Worm (Caenorhabditis elegans) whole organism, late embryonic: ENCODE measurements around the gene F35F10.1.

Source experiments
- C08G9.2 ChIP-seq: sonication (generic microtip); optimal IDR thresholded peaks from 2 replicates; lab custom pipeline; 2016; ENCODE audit warnings: mild to moderate bottlenecking, missing genetic modification characterization, moderate library complexity, missing compliant biosample characterization
- F13H6.1 ChIP-seq: sonication (generic microtip); optimal IDR thresholded peaks from 2 replicates; lab custom pipeline; 2016; ENCODE audit warnings: missing genetic modification characterization, missing compliant biosample characterization
- K09A11.1 ChIP-seq: sonication (generic microtip); optimal IDR thresholded peaks from 2 replicates; lab custom pipeline; 2017; ENCODE audit warnings: antibody characterized with exemption, mild to moderate bottlenecking, missing genetic modification characterization, missing compliant biosample characterization; ENCODE audit not compliant: insufficient read depth
- T23F11.4 ChIP-seq: fragments of 200-800 bp; sonication (Bioruptor generic); optimal IDR thresholded peaks from 2 replicates; lab custom pipeline; 2018; ENCODE audit warnings: mild to moderate bottlenecking, missing genetic modification characterization, missing compliant biosample characterization
- Y22D7AL.16 ChIP-seq: sonication (generic microtip); optimal IDR thresholded peaks from 2 replicates; lab custom pipeline; 2016; ENCODE audit warnings: missing genetic modification characterization, missing compliant biosample characterization
- ahr-1 ChIP-seq: sonication (generic microtip); optimal IDR thresholded peaks from 2 replicates; lab custom pipeline; 2016; ENCODE audit warnings: missing genetic modification characterization, missing compliant biosample characterization
- ama-1 ChIP-seq: fragments of 150-350 bp; optimal IDR thresholded peaks from 2 replicates; lab custom pipeline; 2014
- ceh-14 ChIP-seq: sonication (generic microtip); optimal IDR thresholded peaks from 2 replicates; lab custom pipeline; 2016; ENCODE audit warnings: missing genotype, missing genetic modification characterization, missing compliant biosample characterization
- ceh-18 ChIP-seq: sonication (generic microtip); optimal IDR thresholded peaks from 2 replicates; lab custom pipeline; 2016; ENCODE audit warnings: missing genetic modification characterization, missing compliant biosample characterization
- ceh-2 ChIP-seq: sonication (generic microtip); optimal IDR thresholded peaks from 2 replicates; lab custom pipeline; 2016; ENCODE audit warnings: missing genotype, missing genetic modification characterization, missing compliant biosample characterization
- ceh-31 ChIP-seq: sonication (generic microtip); optimal IDR thresholded peaks from 2 replicates; lab custom pipeline; 2016; ENCODE audit warnings: missing genetic modification characterization, missing compliant biosample characterization
- ceh-34 ChIP-seq: sonication (generic microtip); optimal IDR thresholded peaks from 2 replicates; lab custom pipeline; 2016; ENCODE audit warnings: mild to moderate bottlenecking, missing genetic modification characterization, missing compliant biosample characterization
- ceh-9 ChIP-seq: sonication (generic microtip); optimal IDR thresholded peaks from 2 replicates; lab custom pipeline; 2016; ENCODE audit warnings: mild to moderate bottlenecking, missing genetic modification characterization, inconsistent platforms, missing compliant biosample characterization
- che-1 ChIP-seq: sonication (generic microtip); optimal IDR thresholded peaks from 2 replicates; lab custom pipeline; 2016; ENCODE audit warnings: mild to moderate bottlenecking, missing genetic modification characterization, missing compliant biosample characterization
- dmd-4 ChIP-seq: sonication (generic microtip); optimal IDR thresholded peaks from 2 replicates; lab custom pipeline; 2016; ENCODE audit warnings: borderline replicate concordance, missing genetic modification characterization, missing compliant biosample characterization
- elt-2 ChIP-seq: sonication (generic microtip); optimal IDR thresholded peaks from 2 replicates; lab custom pipeline; 2016; ENCODE audit warnings: missing genetic modification reagents, missing genetic modification characterization, missing compliant biosample characterization
- ets-4 ChIP-seq: sonication (generic microtip); optimal IDR thresholded peaks from 2 replicates; lab custom pipeline; 2016; ENCODE audit warnings: missing genetic modification characterization, missing compliant biosample characterization
- eyg-1 ChIP-seq: sonication (generic microtip); optimal IDR thresholded peaks from 2 replicates; lab custom pipeline; 2016; ENCODE audit warnings: missing genotype, missing genetic modification characterization, missing compliant biosample characterization
- fkh-10 ChIP-seq: fragments of 150-350 bp; optimal IDR thresholded peaks from 2 replicates; lab custom pipeline; 2014; ENCODE audit warnings: missing biosample characterization, missing genetic modification reagents, missing genetic modification characterization
- gmeb-2 ChIP-seq: sonication (generic microtip); optimal IDR thresholded peaks from 2 replicates; lab custom pipeline; 2016; ENCODE audit warnings: missing genetic modification characterization, inconsistent platforms, missing compliant biosample characterization
- hlh-8 ChIP-seq: sonication (generic microtip); optimal IDR thresholded peaks from 2 replicates; lab custom pipeline; 2016; ENCODE audit warnings: missing genotype, missing genetic modification characterization, missing compliant biosample characterization
- madf-2 ChIP-seq: sonication (generic microtip); optimal IDR thresholded peaks from 2 replicates; lab custom pipeline; 2017; ENCODE audit warnings: missing genetic modification characterization, missing compliant biosample characterization
- nfya-1 ChIP-seq: sonication (generic microtip); optimal IDR thresholded peaks from 2 replicates; lab custom pipeline; 2017; ENCODE audit warnings: missing genetic modification characterization, mild to moderate bottlenecking, missing compliant biosample characterization, antibody characterized with exemption, moderate library complexity
- nhr-11 ChIP-seq: fragments of 150-350 bp; optimal IDR thresholded peaks from 2 replicates; lab custom pipeline; 2014; ENCODE audit warnings: missing biosample characterization, missing genetic modification characterization
- nhr-232 ChIP-seq: sonication (generic microtip); optimal IDR thresholded peaks from 2 replicates; lab custom pipeline; 2016; ENCODE audit warnings: missing genetic modification characterization, missing compliant biosample characterization
- npax-4 ChIP-seq: sonication (generic microtip); optimal IDR thresholded peaks from 2 replicates; lab custom pipeline; 2016; ENCODE audit warnings: missing genetic modification characterization, missing compliant biosample characterization
- odd-2 ChIP-seq: sonication (generic microtip); optimal IDR thresholded peaks from 2 replicates; lab custom pipeline; 2017; ENCODE audit warnings: antibody characterized with exemption, mild to moderate bottlenecking, missing genetic modification characterization, missing compliant biosample characterization
- pat-9 ChIP-seq: fragments of 200-800 bp; sonication (Bioruptor generic); optimal IDR thresholded peaks from 2 replicates; lab custom pipeline; 2018; ENCODE audit warnings: mild to moderate bottlenecking, missing genetic modification characterization, moderate library complexity, missing compliant biosample characterization
- pha-2 ChIP-seq: sonication (generic microtip); optimal IDR thresholded peaks from 2 replicates; lab custom pipeline; 2017; ENCODE audit warnings: mild to moderate bottlenecking, missing genetic modification characterization, missing compliant biosample characterization
- pros-1 ChIP-seq: fragments of 150-350 bp; optimal IDR thresholded peaks from 2 replicates; lab custom pipeline; 2014; ENCODE audit warnings: missing biosample characterization, missing genetic modification reagents, missing genetic modification characterization
- ref-2 ChIP-seq: sonication (generic microtip); optimal IDR thresholded peaks from 2 replicates; lab custom pipeline; 2016; ENCODE audit warnings: missing genetic modification characterization, missing compliant biosample characterization
- sdc-2 ChIP-seq: sonication (generic microtip); optimal IDR thresholded peaks from 2 replicates; lab custom pipeline; 2016; ENCODE audit warnings: missing genotype, missing genetic modification characterization, missing compliant biosample characterization
- sox-4 ChIP-seq: sonication (generic microtip); optimal IDR thresholded peaks from 2 replicates; lab custom pipeline; 2017; ENCODE audit warnings: mild to moderate bottlenecking, missing genetic modification characterization, inconsistent platforms, missing compliant biosample characterization
- syd-9 ChIP-seq: sonication (generic microtip); optimal IDR thresholded peaks from 2 replicates; lab custom pipeline; 2016; ENCODE audit warnings: mild to moderate bottlenecking, missing genetic modification characterization, moderate library complexity, missing compliant biosample characterization
- tbx-7 ChIP-seq: sonication (generic microtip); optimal IDR thresholded peaks from 2 replicates; lab custom pipeline; 2016; ENCODE audit warnings: missing genotype, missing genetic modification characterization, missing compliant biosample characterization
- unc-42 ChIP-seq: sonication (generic microtip); optimal IDR thresholded peaks from 2 replicates; lab custom pipeline; 2016; ENCODE audit warnings: missing genotype, missing genetic modification characterization, missing compliant biosample characterization
- unc-55 ChIP-seq: sonication (generic microtip); optimal IDR thresholded peaks from 2 replicates; lab custom pipeline; 2017; ENCODE audit warnings: missing biosample characterization, missing genetic modification reagents, missing genetic modification characterization
- zip-5 ChIP-seq: sonication (generic microtip); optimal IDR thresholded peaks from 2 replicates; lab custom pipeline; 2016; ENCODE audit warnings: missing genetic modification characterization, missing compliant biosample characterization
- ztf-16 ChIP-seq: sonication (generic microtip); optimal IDR thresholded peaks from 2 replicates; lab custom pipeline; 2017; ENCODE audit warnings: missing genetic modification characterization, missing compliant biosample characterization

The F35F10.1 gene

ce11 chrV:3324178-3324577, 8.1 kb downstream of the F35F10.1 start, which contains the start of gene C17B7.8:
Gene C17B7.8 (minus strand): TSS chrV:3324278.
- TF ChIP-seq ama-1 (lab: Kevin White, UChicago) (no peak), pat-9 (tag; lab: Kevin White, UChicago) (no peak), ceh-31 (tag; lab: Kevin White, UChicago) (no peak), fkh-10 (GFP tag; lab: Kevin White, UChicago) (no peak), gmeb-2 (tag; lab: Kevin White, UChicago) (no peak), unc-42 (no peak), ets-4 (tag; lab: Kevin White, UChicago) (no peak), zip-5 (tag; lab: Kevin White, UChicago) (no peak), dmd-4 (tag; lab: Kevin White, UChicago) (no peak), unc-55 (no peak), odd-2 (tag; lab: Kevin White, UChicago) (no peak), ceh-34 (tag; lab: Kevin White, UChicago) (no peak), ceh-9 (no peak), Y22D7AL.16 (tag; lab: Kevin White, UChicago) (no peak), K09A11.1 (tag; lab: Kevin White, UChicago) (no peak), tbx-7 (tag; lab: Kevin White, UChicago) (no peak), ref-2 (no peak), ztf-16 (no peak), syd-9 (tag; lab: Kevin White, UChicago) (no peak)

- TF ChIP-seq nfya-1 (tag; lab: Kevin White, UChicago) = no peak
- no peak for TF ChIP-seq unc-55
- no peak for TF ChIP-seq npax-4 (tag; lab: Kevin White, UChicago)
- TF ChIP-seq dmd-4 (tag; lab: Kevin White, UChicago) = no peak
- TF ChIP-seq gmeb-2 (tag; lab: Kevin White, UChicago) = no peak
- TF ChIP-seq tbx-7 (tag; lab: Kevin White, UChicago) = no peak
- no peak for TF ChIP-seq sdc-2 (tag; lab: Kevin White, UChicago)
- no peak for TF ChIP-seq nhr-11 (tag; lab: Kevin White, UChicago)
- no peak for TF ChIP-seq C08G9.2 (tag; lab: Kevin White, UChicago)
- TF ChIP-seq elt-2 (tag; lab: Kevin White, UChicago) = no peak
Observed at ce11 chrV:3332023-3332422, 15.9 kb downstream of the F35F10.1 start, which contains the start of gene C17B7.9. Gene C17B7.9 (minus strand): TSS chrV:3332123.

ce11 chrV:3333334-3333733, 17.2 kb downstream of the F35F10.1 start, which contains the start of gene C17B7.5:
Gene C17B7.5 (plus strand): TSS chrV:3333634.
- TF ChIP-seq pros-1 (tag; lab: Kevin White, UChicago) (no peak), ceh-14 (tag; lab: Kevin White, UChicago) (no peak), ceh-31 (tag; lab: Kevin White, UChicago) (no peak), dmd-4 (tag; lab: Kevin White, UChicago) (no peak), F13H6.1 (tag; lab: Kevin White, UChicago) (no peak), gmeb-2 (tag; lab: Kevin White, UChicago) (no peak), pha-2 (no peak), fkh-10 (GFP tag; lab: Kevin White, UChicago) (no peak), unc-55 (no peak), hlh-8 (tag; lab: Kevin White, UChicago) (no peak), che-1 (no peak)

DNA sequence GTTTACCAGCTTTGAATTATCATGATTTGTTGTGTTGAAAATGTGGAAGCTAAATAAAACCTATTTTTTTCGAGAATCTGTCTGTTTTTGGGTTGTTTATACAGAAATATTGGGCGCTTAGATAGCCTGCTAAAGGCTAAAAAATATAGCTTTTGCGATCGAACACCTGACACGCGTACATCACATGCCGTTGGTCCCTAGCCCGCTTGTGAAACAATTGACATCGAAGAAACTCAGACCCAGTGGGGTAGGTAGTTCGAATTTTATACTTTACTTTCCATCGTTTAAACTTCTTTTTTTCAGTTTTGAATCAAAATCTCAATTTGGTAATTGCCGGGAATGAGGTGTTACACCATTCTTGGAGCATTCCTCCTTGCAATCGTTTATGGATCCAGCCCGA, 22.9 kb downstream of the F35F10.1 start, which contains the start of gene C17B7.4:
C17B7.4 (plus strand) TSS at position 301 of the 400 bp plus-strand sequence.
- TF ChIP-seq ceh-31 (tag; lab: Kevin White, UChicago) (no peak), fkh-10 (GFP tag; lab: Kevin White, UChicago) (no peak), madf-2 (tag; lab: Kevin White, UChicago) (no peak), pros-1 (tag; lab: Kevin White, UChicago) (no peak), K09A11.1 (tag; lab: Kevin White, UChicago) (no peak), eyg-1 (no peak), ceh-14 (tag; lab: Kevin White, UChicago) (no peak), elt-2 (tag; lab: Kevin White, UChicago) (no peak), ahr-1 (tag; lab: Kevin White, UChicago) (no peak), Y22D7AL.16 (tag; lab: Kevin White, UChicago) (no peak), ceh-2 (tag; lab: Kevin White, UChicago) (no peak), nhr-232 (tag; lab: Kevin White, UChicago) (no peak), F13H6.1 (tag; lab: Kevin White, UChicago) (no peak), sox-4 (tag; lab: Kevin White, UChicago) (no peak), ceh-18 (tag; lab: Kevin White, UChicago) (no peak), T23F11.4 (GFP tag; lab: Kevin White, UChicago) (no peak)
